Worm (Caenorhabditis elegans): ENCODE measurements around the gene T19C3.4.

DNA sequence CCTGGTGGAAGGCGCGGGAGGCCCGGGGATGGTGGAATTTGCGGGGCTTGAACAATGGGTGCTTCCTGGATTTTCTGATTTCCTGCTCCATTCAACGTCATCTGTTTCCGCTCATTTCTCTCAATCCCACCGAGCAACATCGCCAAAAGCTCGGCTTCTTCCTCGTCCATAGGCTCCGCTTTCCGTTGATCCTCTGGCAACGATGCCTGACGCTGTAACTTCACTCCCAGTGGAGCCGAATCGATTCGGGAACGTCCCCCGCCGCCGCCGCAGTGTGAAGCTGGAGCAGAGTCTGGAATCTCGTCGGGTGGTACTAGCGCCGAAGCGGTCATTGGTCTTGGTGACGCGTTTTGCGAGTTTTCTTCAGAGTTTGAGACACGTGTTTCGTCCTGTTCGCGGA is 24.6 kb downstream of the T19C3.4 start:
- TF ChIP-seq him-1 (tag; optimal IDR thresholded peaks at IDR 0.05) (no peak), dao-5 (tag; optimal IDR thresholded peaks at IDR 0.05) (no peak), W03F9.2 (tag; optimal IDR thresholded peaks at IDR 0.05) (no peak)

Data from whole organism, L4/young adult.